Worm (Caenorhabditis elegans): ENCODE data around the gene C34D10.1.
A peak's percentile ranks its signal among the peaks of the same experiment; 100 is the strongest.

The C34D10.1 gene

DNA sequence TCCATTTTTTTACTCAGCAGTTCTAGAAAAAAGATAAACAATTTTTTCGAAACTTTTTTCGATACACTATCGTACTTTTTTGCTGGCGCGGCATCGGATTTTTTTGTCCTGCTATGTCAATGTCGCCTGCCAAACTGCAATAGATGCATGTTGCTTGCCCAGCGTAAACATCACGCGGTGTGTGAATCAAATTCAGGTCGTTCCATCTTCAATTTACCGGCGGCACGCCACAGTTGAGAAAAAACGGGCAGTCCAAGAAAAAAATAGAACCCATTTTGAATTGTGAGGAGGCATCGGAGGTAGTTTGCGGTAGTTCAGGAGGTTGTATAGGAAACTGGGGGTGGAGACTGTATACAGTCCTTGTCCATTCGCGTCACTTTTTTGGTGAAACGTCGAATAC lies 10.8 kb upstream of the C34D10.1 start:
- peak; percentile 31 for TF ChIP-seq dve-1 (tag; optimal IDR thresholded peaks at IDR 0.05; ENCODE audit: insufficient read depth)
- TF ChIP-seq zfp-3 (GFP tag; conservative IDR thresholded peaks at IDR 0.05): 0 out of 2 replicates have a peak, but pooled peaks have one; percentile 27
- no peak for TF ChIP-seq Y48G9A.11 (GFP tag; IDR thresholded peaks at IDR 0.05)
- TF ChIP-seq daf-19 (GFP tag; conservative IDR thresholded peaks at IDR 0.05): no peak
- peak in 1 of 2 experiments; percentile 10 for TF ChIP-seq lsy-2 (tag; optimal IDR thresholded peaks at IDR 0.05)
- peak; percentile 88 for TF ChIP-seq ama-1 (optimal IDR thresholded peaks at IDR 0.05)
- 0 out of 2 replicates have a peak, but pooled peaks have one; percentile 6 for TF ChIP-seq pha-4 (GFP tag; IDR thresholded peaks at IDR 0.05)
- TF ChIP-seq pha-4 (tag; optimal IDR thresholded peaks at IDR 0.05): peak; percentile 10
- TF ChIP-seq ceh-20 (GFP tag; IDR thresholded peaks at IDR 0.05): 0 out of 2 replicates have a peak, but pooled peaks have one; percentile 26
- peak in 1 of 2 experiments; percentile 55 for TF ChIP-seq mdl-1 (tag; optimal IDR thresholded peaks at IDR 0.05)
- TF ChIP-seq dmd-6 (GFP tag; IDR thresholded peaks at IDR 0.05): peak; percentile 55
- TF ChIP-seq D1046.2 (GFP tag; IDR thresholded peaks at IDR 0.05): peak; percentile 22; the same call in 1 of the 2 replicates
- peak; percentile 23 for TF ChIP-seq nhr-28 (tag; optimal IDR thresholded peaks at IDR 0.05)
- peak; percentile 70 for TF ChIP-seq hlh-11 (tag; optimal IDR thresholded peaks at IDR 0.05)
- peak; percentile 42; the same call in 1 of the 2 replicates for TF ChIP-seq egl-43 (GFP tag; IDR thresholded peaks at IDR 0.05)
- peak; percentile 35 for TF ChIP-seq mep-1 (tag; optimal IDR thresholded peaks at IDR 0.05)
- TF ChIP-seq mdt-29 (GFP tag; IDR thresholded peaks at IDR 0.05): peak; percentile 16; the same call in 1 of the 2 replicates
- no peak for TF ChIP-seq ctbp-1 (GFP tag; IDR thresholded peaks at IDR 0.05)
- TF ChIP-seq lin-15B (tag; optimal IDR thresholded peaks at IDR 0.05): no peak
- peak in 1 of 2 experiments; percentile 5 for TF ChIP-seq hif-1 (tag; optimal IDR thresholded peaks at IDR 0.05)
- TF ChIP-seq nhr-41 (GFP tag; IDR thresholded peaks at IDR 0.05): no peak
- no peak for TF ChIP-seq snpc-1.2 (GFP tag; IDR thresholded peaks at IDR 0.05)
- peak; percentile 63 for TF ChIP-seq aha-1 (tag)
- TF ChIP-seq nhr-6 (tag; optimal IDR thresholded peaks at IDR 0.05): peak; percentile 10
- TF ChIP-seq mxl-3 (GFP tag; optimal IDR thresholded peaks at IDR 0.05): peak; percentile 60
- TF ChIP-seq hlh-30 (tag; optimal IDR thresholded peaks at IDR 0.05; ENCODE audit: insufficient read depth): peak; percentile 78
- TF ChIP-seq daf-16 (GFP tag; optimal IDR thresholded peaks at IDR 0.05): no peak
- TF ChIP-seq daf-16 (tag; optimal IDR thresholded peaks at IDR 0.05): peak; percentile 32

DNA sequence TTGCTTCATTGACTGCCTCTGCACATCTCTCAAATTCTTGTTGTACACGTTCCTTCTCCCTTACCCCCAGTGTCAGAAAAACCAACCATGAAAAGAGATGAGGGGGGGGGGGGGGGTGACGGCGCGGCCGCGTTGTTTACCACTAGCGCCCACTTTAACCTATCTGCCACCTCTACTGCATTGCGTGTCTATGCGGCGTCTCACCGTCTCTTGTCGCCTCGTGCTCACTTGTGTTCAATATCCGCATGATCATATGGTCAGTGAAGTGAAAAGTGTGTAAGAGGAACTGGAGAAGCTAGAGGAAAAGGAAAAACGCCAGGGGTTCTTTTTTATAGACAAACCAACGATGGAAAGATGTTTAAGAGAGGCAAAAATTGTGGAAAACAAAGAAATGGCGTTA lies 9.6 kb upstream of the C34D10.1 start:
- no peak for TF ChIP-seq ces-1 (GFP tag; optimal IDR thresholded peaks at IDR 0.05)
- TF ChIP-seq dve-1 (tag; optimal IDR thresholded peaks at IDR 0.05; ENCODE audit: insufficient read depth): peak; percentile 91
- TF ChIP-seq ceh-44 (GFP tag; IDR thresholded peaks at IDR 0.05): no peak
- TF ChIP-seq snpc-4 (tag; optimal IDR thresholded peaks at IDR 0.05): no peak
- peak; percentile 85 for TF ChIP-seq pha-4 (GFP tag; IDR thresholded peaks at IDR 0.05)
- TF ChIP-seq pha-4 (tag; optimal IDR thresholded peaks at IDR 0.05): peak; percentile 27
- TF ChIP-seq D1046.2 (GFP tag; IDR thresholded peaks at IDR 0.05): no peak
- TF ChIP-seq gei-8 (GFP tag; optimal IDR thresholded peaks at IDR 0.05): peak; percentile 81
- TF ChIP-seq nhr-48 (tag; optimal IDR thresholded peaks at IDR 0.05): peak; percentile 72
- TF ChIP-seq mdl-1 (tag; optimal IDR thresholded peaks at IDR 0.05): peak; percentile 88 to 98
- TF ChIP-seq mxl-3 (GFP tag; optimal IDR thresholded peaks at IDR 0.05): peak; percentile 96
- TF ChIP-seq nhr-10 (tag; optimal IDR thresholded peaks at IDR 0.05): peak; percentile 84
- peak; percentile 79 for TF ChIP-seq nhr-28 (tag; optimal IDR thresholded peaks at IDR 0.05)
- TF ChIP-seq ceh-28 (tag; optimal IDR thresholded peaks at IDR 0.05): peak; percentile 63
- TF ChIP-seq zfp-2 (tag; optimal IDR thresholded peaks at IDR 0.05): no peak
- TF ChIP-seq spr-3 (GFP tag; optimal IDR thresholded peaks at IDR 0.05): no peak
- 0 out of 2 replicates have a peak, but pooled peaks have one; percentile 51 for TF ChIP-seq zfp-3 (GFP tag; conservative IDR thresholded peaks at IDR 0.05)
- no peak for TF ChIP-seq daf-8 (GFP tag; IDR thresholded peaks at IDR 0.05)
- TF ChIP-seq T26A8.4 (GFP tag; IDR thresholded peaks at IDR 0.05): peak; percentile 79
- TF ChIP-seq T20F7.1 (GFP tag; optimal IDR thresholded peaks at IDR 0.05): peak; percentile 75
- peak; percentile 93 for TF ChIP-seq fkh-10 (GFP tag; optimal IDR thresholded peaks at IDR 0.05)
- peak; percentile 93 for TF ChIP-seq mep-1 (tag; optimal IDR thresholded peaks at IDR 0.05)
- peak; percentile 24 for TF ChIP-seq nhr-102 (tag; optimal IDR thresholded peaks at IDR 0.05)
- TF ChIP-seq mxl-2 (GFP tag; conservative IDR thresholded peaks at IDR 0.05): peak; percentile 50; the same call in 1 of the 2 replicates
- peak; percentile 81 for TF ChIP-seq set-16 (GFP tag; IDR thresholded peaks at IDR 0.05)
- TF ChIP-seq nhr-42 (GFP tag; IDR thresholded peaks at IDR 0.05): peak; percentile 77; the same call in 1 of the 2 replicates
- peak; percentile 59; the same call in 1 of the 2 replicates for TF ChIP-seq ctbp-1 (GFP tag; IDR thresholded peaks at IDR 0.05)
- peak; percentile 89 for TF ChIP-seq dmd-6 (GFP tag; IDR thresholded peaks at IDR 0.05)
- no peak for TF ChIP-seq Y105C5A.15 (GFP tag; IDR thresholded peaks at IDR 0.05)
- no peak for TF ChIP-seq nhr-237 (tag; optimal IDR thresholded peaks at IDR 0.05)
- peak; percentile 61; the same call in 1 of the 2 replicates for TF ChIP-seq php-3 (GFP tag; IDR thresholded peaks at IDR 0.05)
- TF ChIP-seq tag-97 (GFP tag; IDR thresholded peaks at IDR 0.05): no peak
